Fruit fly (Drosophila melanogaster) whole organism, embryonic: Measurements from ENCODE around the gene Best4.

Source experiments
- B-H1 ChIP-seq: fragments of 200-800 bp; sonication (Bioruptor generic); IDR thresholded peaks from 3 replicates; pipeline ENCODE4 v1.3.6; 2022; ENCODE audit warnings: missing biosample characterization, missing genetic modification characterization
- Blimp-1 ChIP-seq: fragments of 200-800 bp; sonication (Bioruptor generic); optimal IDR thresholded peaks from 3 replicates; lab custom pipeline; 2018; ENCODE audit warnings: missing biosample characterization, missing genetic modification characterization, mild to moderate bottlenecking, moderate library complexity, missing genetic modification reagents
- CG10147 ChIP-seq: fragments of 200-800 bp; sonication (Bioruptor generic); optimal IDR thresholded peaks from 2 replicates; lab custom pipeline; 2019; ENCODE audit warnings: missing biosample characterization, mild to moderate bottlenecking, missing genetic modification characterization, moderate library complexity
- CG10959 ChIP-seq: fragments of 200-800 bp; sonication (Bioruptor generic); IDR thresholded peaks from 2 replicates; pipeline ENCODE4 v1.3.6; 2022; ENCODE audit warnings: missing biosample characterization, missing genetic modification characterization
- CG11398 ChIP-seq: fragments of 200-800 bp; sonication (Bioruptor generic); optimal IDR thresholded peaks from 2 replicates; lab custom pipeline; 2016; ENCODE audit warnings: missing biosample characterization, missing genetic modification characterization
- CG1233 ChIP-seq: fragments of 200-800 bp; sonication (Bioruptor generic); optimal IDR thresholded peaks from 4 replicates; lab custom pipeline; 2018; ENCODE audit warnings: missing biosample characterization, mild to moderate bottlenecking, missing genetic modification characterization
- CG14667 ChIP-seq: fragments of 200-800 bp; sonication (Bioruptor generic); IDR thresholded peaks from 2 replicates; pipeline ENCODE4 v1.3.6; 2022; ENCODE audit warnings: missing biosample characterization, missing genetic modification characterization
- CG15073 ChIP-seq: fragments of 200-800 bp; sonication (Bioruptor generic); optimal IDR thresholded peaks from 2 replicates; lab custom pipeline; 2016; ENCODE audit warnings: missing biosample characterization, missing genetic modification characterization
- CG15514 ChIP-seq: fragments of 200-800 bp; sonication (Bioruptor generic); optimal IDR thresholded peaks from 3 replicates; lab custom pipeline; 2017; ENCODE audit warnings: missing biosample characterization, missing genetic modification characterization, mild to moderate bottlenecking, moderate library complexity, missing genetic modification reagents
- CG1602 ChIP-seq: fragments of 200-800 bp; sonication (Bioruptor generic); optimal IDR thresholded peaks from 3 replicates; lab custom pipeline; 2016; ENCODE audit warnings: missing biosample characterization, missing genetic modification characterization
- CG17361 ChIP-seq: fragments of 200-800 bp; sonication (Bioruptor generic); IDR thresholded peaks from 3 replicates; pipeline ENCODE4 v1.3.6; 2022; ENCODE audit warnings: missing biosample characterization, missing genetic modification characterization
- CG17385 ChIP-seq: fragments of 200-800 bp; sonication (Bioruptor generic); optimal IDR thresholded peaks from 3 replicates; lab custom pipeline; 2018; ENCODE audit warnings: missing biosample characterization, mild to moderate bottlenecking, missing genetic modification characterization
- CG17612 ChIP-seq: fragments of 200-800 bp; sonication (Bioruptor generic); IDR thresholded peaks from 2 replicates; pipeline ENCODE4 v1.3.6; 2022; ENCODE audit warnings: missing biosample characterization, missing genetic modification characterization
- CG3163 ChIP-seq: fragments of 200-800 bp; sonication (Bioruptor generic); optimal IDR thresholded peaks from 3 replicates; lab custom pipeline; 2016; ENCODE audit warnings: missing biosample characterization, missing genetic modification characterization
- CG32772 ChIP-seq: fragments of 200-800 bp; sonication (Bioruptor generic); IDR thresholded peaks from 2 replicates; pipeline ENCODE4 v1.3.6; 2022; ENCODE audit warnings: missing biosample characterization, missing genetic modification characterization
- CG5953 ChIP-seq: fragments of 200-800 bp; sonication (Bioruptor generic); IDR thresholded peaks from 2 replicates; pipeline ENCODE4 v1.3.6; 2022; ENCODE audit warnings: missing biosample characterization, missing genetic modification characterization
- CG7928 ChIP-seq: fragments of 200-800 bp; sonication (Bioruptor generic); optimal IDR thresholded peaks from 2 replicates; lab custom pipeline; 2017; ENCODE audit warnings: missing biosample characterization, mild to moderate bottlenecking, missing genetic modification characterization
- CoRest ChIP-seq: fragments of 200-800 bp; sonication (Bioruptor generic); optimal IDR thresholded peaks from 3 replicates; lab custom pipeline; 2018; ENCODE audit warnings: missing biosample characterization, mild to moderate bottlenecking, missing genetic modification characterization, moderate library complexity
- E2f1 ChIP-seq: fragments of 200-800 bp; sonication (Bioruptor generic); IDR thresholded peaks from 2 replicates; pipeline ENCODE4 v1.3.6; 2022; ENCODE audit warnings: missing biosample characterization, missing genetic modification characterization
- Eip74EF ChIP-seq, 2 experiments: fragments of 200-800 bp in 1 of 2; fragments of >200 bp in 1 of 2; sonication (Bioruptor generic) in 1 of 2; optimal IDR thresholded peaks; 2 replicates each; lab custom pipeline; 2017 to 2019; ENCODE audit warnings: missing biosample characterization in 2 of 2, missing genetic modification characterization in 2 of 2, mild to moderate bottlenecking in 1 of 2, moderate library complexity in 1 of 2
- Hmr ChIP-seq: fragments of 200-800 bp; sonication (Bioruptor generic); optimal IDR thresholded peaks from 3 replicates; lab custom pipeline; 2017; ENCODE audit warnings: mild to moderate bottlenecking, missing biosample characterization, missing genetic modification reagents, missing genetic modification characterization
- Med ChIP-seq: fragments of 200-800 bp; sonication (Bioruptor generic); peaks from one replicate; lab custom pipeline; 2016; ENCODE audit warnings: missing biosample characterization, missing genetic modification characterization, mild to moderate bottlenecking, inconsistent platforms, moderate library complexity
- NfI ChIP-seq: fragments of 200-800 bp; sonication (Bioruptor generic); optimal IDR thresholded peaks from 3 replicates; lab custom pipeline; 2018; ENCODE audit warnings: missing biosample characterization, mild to moderate bottlenecking, missing genetic modification characterization, moderate library complexity
- Opbp ChIP-seq: fragments of 200-800 bp; sonication (Bioruptor generic); IDR thresholded peaks from 3 replicates; pipeline ENCODE4 v1.3.6; 2022; ENCODE audit warnings: missing biosample characterization, missing genetic modification characterization; ENCODE audit not compliant: partially characterized antibody
- Spps ChIP-seq: fragments of 200-800 bp; sonication (Bioruptor generic); optimal IDR thresholded peaks from 2 replicates; lab custom pipeline; 2018; ENCODE audit warnings: missing biosample characterization, mild to moderate bottlenecking, missing genetic modification characterization
- Sry-β ChIP-seq: fragments of 200-800 bp; sonication (Bioruptor generic); optimal IDR thresholded peaks from 2 replicates; lab custom pipeline; 2018; ENCODE audit warnings: missing biosample characterization, mild to moderate bottlenecking, missing genetic modification characterization, moderate library complexity
- Sry-δ ChIP-seq: fragments of 200-800 bp; sonication (Bioruptor generic); optimal IDR thresholded peaks from 2 replicates; lab custom pipeline; 2016; ENCODE audit warnings: missing biosample characterization, missing genetic modification characterization
- Usf ChIP-seq: fragments of 200-800 bp; sonication (Bioruptor generic); optimal IDR thresholded peaks from 2 replicates; lab custom pipeline; 2017; ENCODE audit warnings: missing genotype, missing biosample characterization, missing genetic modification characterization
- Xbp1 ChIP-seq: fragments of 200-800 bp; sonication (Bioruptor generic); optimal IDR thresholded peaks from 3 replicates; lab custom pipeline; 2016; ENCODE audit warnings: missing biosample characterization, mild to moderate bottlenecking, missing genetic modification characterization
- YL-1 ChIP-seq: fragments of 200-800 bp; sonication (Bioruptor generic); optimal IDR thresholded peaks from 3 replicates; lab custom pipeline; 2017; ENCODE audit warnings: missing biosample characterization, mild to moderate bottlenecking, missing genetic modification characterization
- ase ChIP-seq: fragments of 200-800 bp; sonication (Bioruptor generic); IDR thresholded peaks from 3 replicates; pipeline ENCODE4 v1.3.6; 2022; ENCODE audit warnings: missing biosample characterization, missing genetic modification characterization
- az2 ChIP-seq: fragments of 200-800 bp; sonication (Bioruptor generic); optimal IDR thresholded peaks from 3 replicates; lab custom pipeline; 2016; ENCODE audit warnings: missing biosample characterization, missing genetic modification characterization
- bbx ChIP-seq: fragments of 200-800 bp; sonication (Bioruptor generic); IDR thresholded peaks from 2 replicates; pipeline ENCODE4 v1.3.6; 2022; ENCODE audit warnings: missing biosample characterization, missing genetic modification characterization; ENCODE audit not compliant: partially characterized antibody
- bcd ChIP-seq: fragments of 200-800 bp; sonication (Bioruptor generic); optimal IDR thresholded peaks from 2 replicates; lab custom pipeline; 2017; ENCODE audit warnings: missing biosample characterization, mild to moderate bottlenecking, missing genetic modification characterization
- croc ChIP-seq: fragments of 200-800 bp; sonication (Bioruptor generic); conservative IDR thresholded peaks from 3 replicates; pipeline ENCODE4 v1.3.6; 2022; ENCODE audit warnings: missing biosample characterization, missing genetic modification characterization
- crp ChIP-seq, 2 experiments: fragments of 200-800 bp; sonication (Bioruptor generic); optimal IDR thresholded peaks; 2 replicates in 1 of 2; 3 replicates in 1 of 2; lab custom pipeline; 2017; ENCODE audit warnings: missing biosample characterization in 2 of 2, missing genetic modification characterization in 2 of 2, mild to moderate bottlenecking in 1 of 2, moderate library complexity in 1 of 2
- grn ChIP-seq: fragments of 200-800 bp; sonication (Bioruptor generic); optimal IDR thresholded peaks from 3 replicates; lab custom pipeline; 2017; ENCODE audit warnings: missing biosample characterization, missing genetic modification characterization
- hbn ChIP-seq: fragments of 200-800 bp; sonication (Bioruptor generic); IDR thresholded peaks from 2 replicates; pipeline ENCODE4 v1.3.6; 2022; ENCODE audit warnings: missing biosample characterization, missing genetic modification characterization; ENCODE audit not compliant: partially characterized antibody
- ind ChIP-seq: fragments of 200-800 bp; sonication (Bioruptor generic); optimal IDR thresholded peaks from 3 replicates; lab custom pipeline; 2016; ENCODE audit warnings: missing biosample characterization, missing genetic modification characterization
- jing ChIP-seq: fragments of 200-800 bp; sonication (Bioruptor generic); optimal IDR thresholded peaks from 2 replicates; lab custom pipeline; 2018; ENCODE audit warnings: missing biosample characterization, mild to moderate bottlenecking, missing genetic modification characterization
- ken ChIP-seq: fragments of 200-800 bp; sonication (Bioruptor generic); IDR thresholded peaks from 3 replicates; pipeline ENCODE4 v1.3.6; 2022; ENCODE audit warnings: missing biosample characterization, missing genetic modification characterization
- lov ChIP-seq, 2 experiments: fragments of 200-800 bp in 1 of 2; fragments of >200 bp in 1 of 2; sonication (Bioruptor generic) in 1 of 2; IDR thresholded peaks in 1 of 2; optimal IDR thresholded peaks in 1 of 2; 2 replicates in 1 of 2; 3 replicates in 1 of 2; pipeline versions ENCODE4 v1.3.6 to Lab custom; 2017 to 2022; ENCODE audit warnings: missing biosample characterization in 1 of 2, missing genetic modification characterization in 1 of 2
- odd ChIP-seq: fragments of 200-800 bp; sonication (Bioruptor generic); optimal IDR thresholded peaks from 2 replicates; lab custom pipeline; 2017; ENCODE audit warnings: missing biosample characterization, mild to moderate bottlenecking, missing genetic modification characterization
- pfk ChIP-seq: fragments of 200-800 bp; sonication (Bioruptor generic); optimal IDR thresholded peaks from 2 replicates; lab custom pipeline; 2018; ENCODE audit warnings: missing biosample characterization, mild to moderate bottlenecking, missing genetic modification characterization, moderate library complexity
- sna ChIP-seq: fragments of 200-800 bp; sonication (Bioruptor generic); IDR thresholded peaks from 2 replicates; pipeline ENCODE4 v1.3.6; 2022; ENCODE audit warnings: missing biosample characterization, missing genetic modification characterization; ENCODE audit not compliant: partially characterized antibody
- tna ChIP-seq: fragments of 200-800 bp; sonication (Bioruptor generic); IDR thresholded peaks from 2 replicates; pipeline ENCODE4 v1.3.6; 2022; ENCODE audit warnings: missing biosample characterization, missing genetic modification characterization; ENCODE audit not compliant: partially characterized antibody

The Best4 gene

DNA sequence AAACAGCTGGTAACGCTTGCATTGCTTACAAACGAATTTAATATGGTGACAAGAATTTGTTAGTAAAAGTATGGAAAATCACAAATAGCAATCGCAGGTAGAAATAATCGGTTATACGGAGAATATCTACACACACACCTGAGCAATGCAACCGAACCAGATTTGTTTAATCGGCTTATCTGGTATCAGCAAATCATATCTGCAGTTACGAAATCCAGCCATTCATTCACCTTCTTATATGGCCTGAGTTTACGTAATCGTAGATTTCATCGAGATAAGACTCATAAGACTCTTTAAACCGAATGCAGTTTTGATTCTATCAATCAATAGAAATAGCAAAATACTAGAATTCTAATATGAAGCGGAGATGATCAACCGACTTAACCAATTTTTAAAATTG lies 4.9 kb downstream of the Best4 start:
- TF ChIP-seq grn (GFP tag; lab: Kevin White, UChicago) (peak; percentile 80), CG5953 (GFP tag; lab: Robert Waterston, UW) (no peak)
- TF ChIP-seq, all 482 proteins: peak for 1

DNA sequence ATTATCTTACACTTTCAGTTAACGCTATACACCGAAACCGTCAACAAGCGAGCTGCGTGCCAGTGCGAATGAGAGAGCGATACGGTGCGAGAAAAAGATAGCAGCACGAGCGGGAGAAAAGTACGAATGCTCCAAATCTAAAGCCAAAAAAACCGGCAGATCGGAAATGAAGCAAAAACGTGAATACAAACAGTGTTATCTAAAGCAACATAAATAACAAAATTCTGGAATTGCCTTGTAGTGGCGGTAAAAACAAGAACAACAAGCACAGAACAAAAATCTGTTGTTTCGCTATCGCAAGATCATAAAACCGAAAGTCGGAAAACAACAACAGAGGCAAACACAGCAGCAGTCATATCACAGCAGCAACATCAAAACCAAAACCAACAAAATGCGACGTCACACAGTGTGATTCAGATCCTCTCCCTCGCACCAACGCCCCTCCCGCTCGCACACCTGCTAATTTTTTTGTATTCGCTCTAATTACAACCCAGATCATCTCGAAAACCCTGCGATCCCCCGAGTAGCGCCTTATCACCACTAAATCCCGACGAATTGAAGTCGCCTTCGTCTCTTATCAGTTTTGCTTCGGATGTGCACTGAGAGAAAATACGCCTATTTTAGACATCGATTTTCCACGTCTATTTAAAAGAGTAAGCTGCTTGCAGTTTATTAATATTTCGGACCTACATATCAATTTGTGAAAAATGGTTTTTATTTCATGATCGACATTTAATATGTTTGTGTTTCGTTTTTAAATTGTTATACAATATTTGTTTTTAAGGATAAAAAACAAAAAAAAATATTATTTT lies 5.7 kb downstream of the Best4 start, which contains the start of gene CG7255:
Gene CG7255 (plus strand): TSS at position 32 of the 812 bp plus-strand sequence.
- TF ChIP-seq CG7928 (GFP tag; lab: Kevin White, UChicago) = no peak
- no peak for TF ChIP-seq CG32772
- TF ChIP-seq ken = no peak
- no peak for TF ChIP-seq CG1602 (GFP tag; lab: Kevin White, UChicago)
- TF ChIP-seq E2f1 (GFP tag; lab: Robert Waterston, UW) = no peak
- TF ChIP-seq CG15514 (GFP tag; lab: Kevin White, UChicago) = no peak
- no peak for TF ChIP-seq Hmr (GFP tag; lab: Kevin White, UChicago)
- no peak for TF ChIP-seq CG10959 (GFP tag; lab: Robert Waterston, UW)
- peak; percentile 24 for TF ChIP-seq Blimp-1 (GFP tag; lab: Kevin White, UChicago)
- no peak for TF ChIP-seq tna
- no peak for TF ChIP-seq CG3163
- TF ChIP-seq NfI = no peak
- TF ChIP-seq CG17612 (GFP tag; lab: Robert Waterston, UW) = no peak
- TF ChIP-seq CG17385 (GFP tag; lab: Kevin White, UChicago) = no peak
- TF ChIP-seq CG14667 = no peak
- TF ChIP-seq YL-1 (GFP tag; lab: Kevin White, UChicago) = no peak
- TF ChIP-seq ase (GFP tag; lab: Robert Waterston, UW) = no peak
- TF ChIP-seq pfk (GFP tag; lab: Kevin White, UChicago) = no peak
- no peak for TF ChIP-seq CG10147 (GFP tag; lab: Kevin White, UChicago)
- TF ChIP-seq hbn (GFP tag; lab: Robert Waterston, UW) = no peak
- TF ChIP-seq Eip74EF (GFP tag; optimal IDR thresholded peaks at IDR 0.05; lab: Kevin White, UChicago) = no peak
- no peak for TF ChIP-seq Xbp1 (GFP tag; lab: Kevin White, UChicago)
- no peak for TF ChIP-seq Usf (GFP tag; lab: Kevin White, UChicago)
- TF ChIP-seq CG1233 = no peak
- no peak for TF ChIP-seq Opbp (GFP tag; lab: Robert Waterston, UW)
- no peak for TF ChIP-seq croc (GFP tag; lab: Robert Waterston, UW)
- TF ChIP-seq CG5953 (GFP tag; lab: Robert Waterston, UW) = no peak
- TF ChIP-seq B-H1 (GFP tag; lab: Robert Waterston, UW) = no peak
- no peak for TF ChIP-seq lov (optimal IDR thresholded peaks at IDR 0.05; lab: Kevin White, UChicago)
- TF ChIP-seq lov (GFP tag; IDR thresholded peaks at IDR 0.05; lab: Robert Waterston, UW) = 0 out of 3 replicates have a peak, but pooled peaks have one; percentile 4
- TF ChIP-seq odd (GFP tag; lab: Kevin White, UChicago) = no peak
- peak; percentile 42 for TF ChIP-seq Med (GFP tag; lab: Kevin White, UChicago)
- no peak for TF ChIP-seq CG17361 (GFP tag; lab: Robert Waterston, UW)
- no peak for TF ChIP-seq CG11398 (GFP tag; lab: Kevin White, UChicago)
- TF ChIP-seq ind = no peak
- TF ChIP-seq sna (GFP tag; lab: Robert Waterston, UW) = no peak
- TF ChIP-seq bcd (GFP tag; lab: Kevin White, UChicago) = no peak
- TF ChIP-seq CG15073 (GFP tag; lab: Kevin White, UChicago) = no peak
- no peak for TF ChIP-seq jing
- no peak for TF ChIP-seq az2 (GFP tag; lab: Kevin White, UChicago)
- no peak for TF ChIP-seq Sry-β (GFP tag; lab: Kevin White, UChicago)
- TF ChIP-seq bbx = no peak
- peak; percentile 33 for TF ChIP-seq CoRest (tag; lab: Kevin White, UChicago)
- no peak for TF ChIP-seq Sry-δ
- no peak for TF ChIP-seq crp (GFP tag; optimal IDR thresholded peaks at IDR 0.05; lab: Kevin White, UChicago)
- TF ChIP-seq Spps (tag; lab: Kevin White, UChicago) = no peak
